Fruit fly (Drosophila melanogaster) whole organism, embryonic: ENCODE measurements around the gene CG8993.

ENCODE experiments used
- Abd-B ChIP-seq: fragments of 200-800 bp; sonication (Bioruptor generic); optimal IDR thresholded peaks from 2 replicates; lab custom pipeline; 2018; ENCODE audit warnings: missing biosample characterization, mild to moderate bottlenecking, missing genetic modification characterization, moderate library complexity
- Atf6 ChIP-seq: fragments of 200-800 bp; sonication (Bioruptor generic); IDR thresholded peaks from 2 replicates; pipeline ENCODE4 v1.3.6; 2022; ENCODE audit warnings: missing biosample characterization, missing genetic modification characterization
- CG10267 ChIP-seq: fragments of 200-800 bp; sonication (Bioruptor generic); optimal IDR thresholded peaks from 2 replicates; lab custom pipeline; 2018; ENCODE audit warnings: missing biosample characterization, mild to moderate bottlenecking, missing genetic modification characterization, moderate library complexity
- CG11247 ChIP-seq: fragments of 200-800 bp; sonication (Bioruptor generic); IDR thresholded peaks from 2 replicates; pipeline ENCODE4 v1.3.6; 2022; ENCODE audit warnings: missing biosample characterization, missing genetic modification characterization
- CG11456 ChIP-seq: fragments of 200-800 bp; sonication (Bioruptor generic); IDR thresholded peaks from 3 replicates; pipeline ENCODE4 v1.3.6; 2022; ENCODE audit warnings: missing biosample characterization, missing genetic modification characterization
- CG12071 ChIP-seq: fragments of 200-800 bp; sonication (Bioruptor generic); optimal IDR thresholded peaks from 3 replicates; lab custom pipeline; 2018; ENCODE audit warnings: missing biosample characterization, mild to moderate bottlenecking, missing genetic modification characterization
- CG12769 ChIP-seq: fragments of 200-800 bp; sonication (Bioruptor generic); optimal IDR thresholded peaks from 2 replicates; lab custom pipeline; 2019; ENCODE audit warnings: missing biosample characterization, mild to moderate bottlenecking, missing genetic modification characterization, moderate library complexity
- CG13624 ChIP-seq: fragments of 200-800 bp; sonication (Bioruptor generic); optimal IDR thresholded peaks from 2 replicates; lab custom pipeline; 2016; ENCODE audit warnings: missing biosample characterization, missing genetic modification characterization
- CG13894 ChIP-seq: fragments of 200-800 bp; sonication (Bioruptor generic); optimal IDR thresholded peaks from 3 replicates; lab custom pipeline; 2018; ENCODE audit warnings: missing biosample characterization, mild to moderate bottlenecking, missing genetic modification characterization, moderate library complexity
- CG15479 ChIP-seq: fragments of 200-800 bp; sonication (Bioruptor generic); optimal IDR thresholded peaks from 3 replicates; lab custom pipeline; 2019; ENCODE audit warnings: missing biosample characterization, mild to moderate bottlenecking, missing genetic modification characterization, moderate library complexity
- CG16863 ChIP-seq: fragments of 200-800 bp; sonication (Bioruptor generic); optimal IDR thresholded peaks from 3 replicates; lab custom pipeline; 2016; ENCODE audit warnings: missing biosample characterization, missing genetic modification characterization
- CG17802 ChIP-seq: fragments of 200-800 bp; sonication (Bioruptor generic); optimal IDR thresholded peaks from 2 replicates; lab custom pipeline; 2018; ENCODE audit warnings: missing biosample characterization, mild to moderate bottlenecking, missing genetic modification characterization, moderate library complexity
- CG2202 ChIP-seq: fragments of 200-800 bp; sonication (Bioruptor generic); optimal IDR thresholded peaks from 2 replicates; lab custom pipeline; 2018; ENCODE audit warnings: missing biosample characterization, mild to moderate bottlenecking, missing genetic modification characterization
- CG2889 ChIP-seq: fragments of 200-800 bp; sonication (Bioruptor generic); IDR thresholded peaks from 3 replicates; pipeline ENCODE4 v1.3.6; 2022; ENCODE audit warnings: missing biosample characterization, missing genetic modification characterization
- CG34376 ChIP-seq: fragments of 200-800 bp; sonication (Bioruptor generic); optimal IDR thresholded peaks from 2 replicates; lab custom pipeline; 2018; ENCODE audit warnings: missing biosample characterization, mild to moderate bottlenecking, missing genetic modification characterization
- CG3995 ChIP-seq: fragments of 200-800 bp; sonication (Bioruptor generic); optimal IDR thresholded peaks from 3 replicates; lab custom pipeline; 2016; ENCODE audit warnings: missing biosample characterization, missing genetic modification characterization
- CG4617 ChIP-seq: fragments of 200-800 bp; sonication (Bioruptor generic); optimal IDR thresholded peaks from 3 replicates; lab custom pipeline; 2016; ENCODE audit warnings: missing biosample characterization, missing genetic modification characterization, borderline replicate concordance
- CG6683 ChIP-seq: fragments of 200-800 bp; sonication (Bioruptor generic); optimal IDR thresholded peaks from 2 replicates; lab custom pipeline; 2017; ENCODE audit warnings: missing biosample characterization, mild to moderate bottlenecking, missing genetic modification characterization, missing genetic modification reagents
- CG8290 ChIP-seq, 3 experiments: fragments of 200-800 bp; sonication (Bioruptor generic); optimal IDR thresholded peaks; 2 replicates each; lab custom pipeline; 2016 to 2019; ENCODE audit warnings: missing biosample characterization in 3 of 3, missing genetic modification characterization in 3 of 3, mild to moderate bottlenecking in 2 of 3, moderate library complexity in 1 of 3
- CG8478 ChIP-seq: fragments of >200 bp; optimal IDR thresholded peaks from 2 replicates; lab custom pipeline; 2018
- D ChIP-seq, 2 experiments: fragments of 200-800 bp in 1 of 2; fragments of >200 bp in 1 of 2; sonication (Bioruptor generic) in 1 of 2; optimal IDR thresholded peaks; 2 replicates in 1 of 2; 3 replicates in 1 of 2; lab custom pipeline; 2017; ENCODE audit warnings: mild to moderate bottlenecking in 1 of 2, missing biosample characterization in 1 of 2, missing genetic modification characterization in 1 of 2, missing genetic modification reagents in 1 of 2
- D19A ChIP-seq: fragments of 200-800 bp; optimal IDR thresholded peaks from 3 replicates; lab custom pipeline; 2019; ENCODE audit warnings: missing biosample characterization, mild to moderate bottlenecking, missing genetic modification characterization, moderate library complexity
- Dip2 ChIP-seq: fragments of 200-800 bp; sonication (Bioruptor generic); IDR thresholded peaks from 2 replicates; pipeline ENCODE4 v1.3.6; 2022; ENCODE audit warnings: missing biosample characterization, missing genetic modification characterization
- Dip3 ChIP-seq: fragments of 200-800 bp; sonication (Bioruptor generic); optimal IDR thresholded peaks from 3 replicates; lab custom pipeline; 2016; ENCODE audit warnings: missing biosample characterization, missing genetic modification characterization
- Fer3 ChIP-seq: fragments of 200-800 bp; sonication (Bioruptor generic); optimal IDR thresholded peaks from 2 replicates; lab custom pipeline; 2018; ENCODE audit warnings: missing biosample characterization, mild to moderate bottlenecking, missing genetic modification characterization, moderate library complexity
- GATAe ChIP-seq: fragments of 200-800 bp; sonication (Bioruptor generic); conservative IDR thresholded peaks from 2 replicates; pipeline ENCODE4 v1.3.6; 2022; ENCODE audit warnings: missing biosample characterization, missing genetic modification characterization
- Hmr ChIP-seq: fragments of 200-800 bp; sonication (Bioruptor generic); optimal IDR thresholded peaks from 3 replicates; lab custom pipeline; 2017; ENCODE audit warnings: mild to moderate bottlenecking, missing biosample characterization, missing genetic modification reagents, missing genetic modification characterization
- MBD-R2 ChIP-seq: fragments of 200-800 bp; sonication (Bioruptor generic); IDR thresholded peaks from 2 replicates; pipeline ENCODE4 v1.3.6; 2022; ENCODE audit warnings: missing biosample characterization, missing genetic modification characterization
- Sry-δ ChIP-seq: fragments of 200-800 bp; sonication (Bioruptor generic); optimal IDR thresholded peaks from 2 replicates; lab custom pipeline; 2016; ENCODE audit warnings: missing biosample characterization, missing genetic modification characterization
- Xrp1 ChIP-seq: fragments of 200-800 bp; sonication (Bioruptor generic); IDR thresholded peaks from 2 replicates; pipeline ENCODE4 v1.3.6; 2022; ENCODE audit warnings: missing biosample characterization, missing genetic modification characterization
- ab ChIP-seq: fragments of 200-800 bp; sonication (Bioruptor generic); optimal IDR thresholded peaks from 2 replicates; lab custom pipeline; 2016; ENCODE audit warnings: missing biosample characterization, missing genetic modification characterization
- ap ChIP-seq: fragments of 200-800 bp; sonication (Bioruptor generic); IDR thresholded peaks from 2 replicates; pipeline ENCODE4 v1.3.6; 2022; ENCODE audit warnings: missing biosample characterization, missing genetic modification characterization
- cad ChIP-seq: fragments of >200 bp; optimal IDR thresholded peaks from 2 replicates; lab custom pipeline; 2017; ENCODE audit warnings: missing biosample characterization, missing genetic modification characterization
- dysf ChIP-seq: fragments of 200-800 bp; sonication (Bioruptor generic); IDR thresholded peaks from 3 replicates; pipeline ENCODE4 v1.3.6; 2022; ENCODE audit warnings: missing biosample characterization, missing genetic modification characterization
- ewg ChIP-seq: fragments of 200-800 bp; sonication (Bioruptor generic); optimal IDR thresholded peaks from 3 replicates; lab custom pipeline; 2017; ENCODE audit warnings: mild to moderate bottlenecking, missing biosample characterization, missing genetic modification reagents, missing genetic modification characterization
- gt ChIP-seq: fragments of 200-800 bp; sonication (Bioruptor generic); IDR thresholded peaks from 2 replicates; pipeline ENCODE4 v1.3.6; 2022; ENCODE audit warnings: missing biosample characterization, missing genetic modification characterization
- ham ChIP-seq: fragments of 200-800 bp; sonication (Bioruptor generic); IDR thresholded peaks from 2 replicates; pipeline ENCODE4 v1.3.6; 2022; ENCODE audit warnings: missing biosample characterization, missing genetic modification characterization
- jumu ChIP-seq: fragments of 200-800 bp; sonication (Bioruptor generic); optimal IDR thresholded peaks from 3 replicates; lab custom pipeline; 2016; ENCODE audit warnings: missing biosample characterization, missing genetic modification characterization
- lab ChIP-seq: fragments of 200-800 bp; sonication (Bioruptor generic); optimal IDR thresholded peaks from 3 replicates; lab custom pipeline; 2017; ENCODE audit warnings: missing biosample characterization, missing genetic modification characterization, mild to moderate bottlenecking, moderate library complexity, missing genetic modification reagents
- luna ChIP-seq: fragments of 200-800 bp; sonication (Bioruptor generic); optimal IDR thresholded peaks from 2 replicates; lab custom pipeline; 2016; ENCODE audit warnings: missing biosample characterization, missing genetic modification characterization
- nerfin-2 ChIP-seq: fragments of 200-800 bp; sonication (Bioruptor generic); IDR thresholded peaks from 2 replicates; pipeline ENCODE4 v1.3.6; 2022; ENCODE audit warnings: missing biosample characterization, missing genetic modification characterization; ENCODE audit not compliant: partially characterized antibody
- nmo ChIP-seq: fragments of 200-800 bp; sonication (Bioruptor generic); optimal IDR thresholded peaks from 2 replicates; lab custom pipeline; 2018; ENCODE audit warnings: missing biosample characterization, mild to moderate bottlenecking, missing genetic modification characterization, moderate library complexity
- sima ChIP-seq: fragments of 200-800 bp; sonication (Bioruptor generic); optimal IDR thresholded peaks from 2 replicates; lab custom pipeline; 2016; ENCODE audit warnings: missing biosample characterization, missing genetic modification characterization
- slbo ChIP-seq: fragments of 200-800 bp; sonication (Bioruptor generic); IDR thresholded peaks from 2 replicates; pipeline ENCODE4 v1.3.6; 2022; ENCODE audit warnings: missing biosample characterization, missing genetic modification characterization
- trh ChIP-seq: fragments of 200-800 bp; sonication (Bioruptor generic); optimal IDR thresholded peaks from 2 replicates; lab custom pipeline; 2016; ENCODE audit warnings: missing biosample characterization, missing genetic modification characterization
- twi ChIP-seq: fragments of 200-800 bp; optimal IDR thresholded peaks from 2 replicates; lab custom pipeline; 2019; ENCODE audit warnings: missing biosample characterization, mild to moderate bottlenecking, missing genetic modification characterization, moderate library complexity
- unpg ChIP-seq: fragments of 200-800 bp; sonication (Bioruptor generic); optimal IDR thresholded peaks from 3 replicates; lab custom pipeline; 2018; ENCODE audit warnings: missing biosample characterization, mild to moderate bottlenecking, missing genetic modification characterization, moderate library complexity
- zen ChIP-seq: fragments of 200-800 bp; sonication (Bioruptor generic); optimal IDR thresholded peaks from 3 replicates; lab custom pipeline; 2018; ENCODE audit warnings: missing biosample characterization, mild to moderate bottlenecking, missing genetic modification characterization, moderate library complexity
- zfh2 ChIP-seq: fragments of 200-800 bp; sonication (Bioruptor generic); optimal IDR thresholded peaks from 2 replicates; lab custom pipeline; 2016; ENCODE audit warnings: missing biosample characterization, missing genetic modification characterization

The CG8993 gene

dm6 chr3L:2377114-2377783 lies 5.2 kb downstream of the CG8993 start, which contains the start of the genes CG15877 and Svil (continued):
- TF ChIP-seq zfh2 (GFP tag; lab: Kevin White, UChicago), result peak; percentile 39
- peak; percentile 92 for TF ChIP-seq CG10267 (tag; lab: Kevin White, UChicago)
- no peak for TF ChIP-seq unpg (GFP tag; lab: Kevin White, UChicago)
- no peak for TF ChIP-seq CG3995
- no peak for TF ChIP-seq CG34376
- TF ChIP-seq CG2889 (GFP tag; lab: Robert Waterston, UW), result no peak
- no peak for TF ChIP-seq CG2202 (tag; lab: Kevin White, UChicago)
- TF ChIP-seq D (optimal IDR thresholded peaks at IDR 0.05; lab: Kevin White, UChicago), result no peak
- no peak for TF ChIP-seq D (GFP tag; optimal IDR thresholded peaks at IDR 0.05; lab: Kevin White, UChicago)
- TF ChIP-seq Fer3 (tag; lab: Kevin White, UChicago), result no peak
- peak; percentile 25 for TF ChIP-seq Hmr (GFP tag; lab: Kevin White, UChicago)
- TF ChIP-seq CG4617 (GFP tag; lab: Kevin White, UChicago), result peak; percentile 66
- no peak for TF ChIP-seq CG8478 (lab: Kevin White, UChicago)
- no peak for TF ChIP-seq CG15479 (GFP tag; lab: Kevin White, UChicago)
- TF ChIP-seq zen (tag; lab: Kevin White, UChicago), result no peak
- peak; percentile 29 for TF ChIP-seq CG12769
- TF ChIP-seq CG11247 (GFP tag; lab: Robert Waterston, UW), result no peak
- no peak for TF ChIP-seq dysf
- no peak for TF ChIP-seq sima (GFP tag; lab: Kevin White, UChicago)
- TF ChIP-seq ap, result no peak
- no peak for TF ChIP-seq Abd-B (GFP tag; lab: Kevin White, UChicago)
- TF ChIP-seq GATAe (GFP tag; lab: Robert Waterston, UW), result no peak
- TF ChIP-seq slbo, result peak; percentile 55; the same call in 1 of the 2 replicates
- 0 out of 3 replicates have a peak, but pooled peaks have one; percentile 50 for TF ChIP-seq CG11456 (GFP tag; lab: Robert Waterston, UW)
- no peak for TF ChIP-seq D19A (tag; lab: Kevin White, UChicago)
- TF ChIP-seq luna (GFP tag; lab: Kevin White, UChicago), result peak; percentile 29
- TF ChIP-seq ab (GFP tag; lab: Kevin White, UChicago), result no peak
- TF ChIP-seq Sry-δ (GFP tag; lab: Kevin White, UChicago), result peak; percentile 28
- no peak for TF ChIP-seq Dip2 (GFP tag; lab: Robert Waterston, UW)
- no peak for TF ChIP-seq ewg (GFP tag; lab: Kevin White, UChicago)
- TF ChIP-seq cad (GFP tag; lab: Kevin White, UChicago), result no peak
- TF ChIP-seq CG17802 (tag; lab: Kevin White, UChicago), result peak; percentile 47
- TF ChIP-seq twi (tag; lab: Kevin White, UChicago), result no peak
- TF ChIP-seq lab (GFP tag; lab: Kevin White, UChicago), result peak; percentile 2
- no peak for TF ChIP-seq gt (GFP tag; lab: Robert Waterston, UW)
- no peak for TF ChIP-seq CG8290 (GFP tag; optimal IDR thresholded peaks at IDR 0.05; lab: Kevin White, UChicago)
- TF ChIP-seq CG8290 (tag; optimal IDR thresholded peaks at IDR 0.05; lab: Kevin White, UChicago), result peak in 1 of 2 experiments; percentile 48
- no peak for TF ChIP-seq ham (GFP tag; lab: Robert Waterston, UW)
- no peak for TF ChIP-seq jumu (GFP tag; lab: Kevin White, UChicago)
- 0 out of 2 replicates have a peak, but pooled peaks have one; percentile 19 for TF ChIP-seq nerfin-2 (GFP tag; lab: Robert Waterston, UW)
- peak; percentile 99 for TF ChIP-seq MBD-R2 (GFP tag; lab: Robert Waterston, UW)
- no peak for TF ChIP-seq CG12071 (GFP tag; lab: Kevin White, UChicago)
- TF ChIP-seq Xrp1, result peak; percentile 48
- no peak for TF ChIP-seq CG16863 (GFP tag; lab: Kevin White, UChicago)
- no peak for TF ChIP-seq CG6683 (GFP tag; lab: Kevin White, UChicago)
- TF ChIP-seq trh (GFP tag; lab: Kevin White, UChicago), result no peak
- peak; percentile 18 for TF ChIP-seq nmo (GFP tag; lab: Kevin White, UChicago)
- peak; percentile 22 for TF ChIP-seq CG13624 (GFP tag; lab: Kevin White, UChicago)
- no peak for TF ChIP-seq CG13894 (tag; lab: Kevin White, UChicago)
- no peak for TF ChIP-seq Dip3 (GFP tag; lab: Kevin White, UChicago)
- TF ChIP-seq Atf6 (GFP tag; lab: Robert Waterston, UW), result no peak
